Worm (Caenorhabditis elegans) whole organism, L4/young adult: ENCODE data around the gene mks-1.

Experiments used
- W03F9.2 ChIP-seq: fragments of 150-350 bp; optimal IDR thresholded peaks from 2 replicates; lab custom pipeline; 2014; ENCODE audit warnings: missing biosample characterization, missing genetic modification characterization
- dao-5 ChIP-seq: sonication (generic microtip); optimal IDR thresholded peaks from 2 replicates; lab custom pipeline; 2016; ENCODE audit warnings: missing genotype, missing genetic modification characterization, moderate library complexity, missing compliant biosample characterization
- him-1 ChIP-seq: sonication (generic microtip); optimal IDR thresholded peaks from 2 replicates; lab custom pipeline; 2016; ENCODE audit warnings: missing genotype, missing genetic modification reagents, missing genetic modification characterization, missing compliant biosample characterization

DNA sequence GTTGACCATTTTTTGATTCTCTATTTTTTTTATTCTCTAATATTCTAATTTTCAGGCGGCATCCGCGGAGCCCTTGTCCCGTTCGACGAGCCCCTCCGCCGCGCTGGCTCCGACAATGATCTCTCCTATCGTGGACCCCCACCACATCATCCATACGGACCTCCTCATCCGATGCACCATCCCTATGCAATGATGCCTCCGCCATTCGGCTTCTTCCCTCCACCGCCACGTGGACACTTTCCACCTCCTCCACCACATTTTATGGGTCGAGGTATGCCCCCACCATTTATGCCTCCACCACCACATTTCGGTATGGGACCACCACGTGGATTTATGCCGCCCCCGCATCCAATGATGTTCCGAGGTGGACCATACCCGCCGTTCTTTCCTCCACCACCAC lies 16.8 kb upstream of the mks-1 start:
- TF ChIP-seq dao-5 (tag; lab: Kevin White, UChicago): no peak
- TF ChIP-seq him-1 (tag; lab: Kevin White, UChicago): no peak
- TF ChIP-seq W03F9.2 (tag; lab: Kevin White, UChicago): no peak
